Fruit fly (Drosophila melanogaster): ENCODE data around the gene indra.

Gene indra

DNA sequence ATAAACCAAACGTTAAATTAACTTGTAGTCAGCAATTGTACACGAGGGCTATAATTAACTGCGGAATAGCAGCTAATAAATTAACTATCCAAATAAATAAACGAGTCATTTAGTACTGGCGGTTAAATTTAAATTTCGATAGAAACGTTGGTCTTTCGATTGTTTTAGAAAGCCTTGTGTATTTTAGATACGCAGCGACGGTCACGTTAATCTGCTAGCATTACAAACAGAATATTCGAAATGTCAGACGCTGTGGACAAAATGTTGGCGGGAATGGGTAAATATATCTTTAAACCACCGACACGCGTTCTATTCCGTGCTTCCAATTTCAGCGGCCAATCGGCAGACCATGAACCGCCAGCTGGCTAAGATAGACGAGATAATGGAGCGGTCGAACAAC, 10.7 kb downstream of the indra start, which contains the start of gene msd1 (continued):
- TF ChIP-seq CG8924 (tag; optimal IDR thresholded peaks at IDR 0.05) (no peak), sug (tag; optimal IDR thresholded peaks at IDR 0.05) (no peak), nom (GFP tag; optimal IDR thresholded peaks at IDR 0.05) (no peak), CG18599 (GFP tag; optimal IDR thresholded peaks at IDR 0.05) (no peak), en (GFP tag; optimal IDR thresholded peaks at IDR 0.05) (no peak), inv (GFP tag; IDR thresholded peaks at IDR 0.05; ENCODE audit: partially characterized antibody) (no peak), CG14965 (GFP tag; optimal IDR thresholded peaks at IDR 0.05; ENCODE audit: borderline replicate concordance) (no peak), Aef1 (GFP tag; IDR thresholded peaks at IDR 0.05) (no peak), kni (GFP tag; optimal IDR thresholded peaks at IDR 0.05) (no peak), zf30C (GFP tag; optimal IDR thresholded peaks at IDR 0.05) (no peak), Dp (GFP tag; optimal IDR thresholded peaks at IDR 0.05) (peak; percentile 97), dm (GFP tag; optimal IDR thresholded peaks at IDR 0.05) (no peak), CG14710 (tag; optimal IDR thresholded peaks at IDR 0.05) (no peak), Med (GFP tag) (no peak), CG10654 (GFP tag; optimal IDR thresholded peaks at IDR 0.05) (no peak), trem (tag; optimal IDR thresholded peaks at IDR 0.05) (peak; percentile 3), gfzf (GFP tag; optimal IDR thresholded peaks at IDR 0.05) (peak; percentile 76), Oaz (GFP tag; IDR thresholded peaks at IDR 0.05) (no peak), CG17328 (GFP tag; IDR thresholded peaks at IDR 0.05) (no peak), Hr51 (GFP tag; optimal IDR thresholded peaks at IDR 0.05) (no peak), scrt (GFP tag; optimal IDR thresholded peaks at IDR 0.05) (no peak), chif (GFP tag; optimal IDR thresholded peaks at IDR 0.05) (no peak), BEAF-32 (GFP tag; optimal IDR thresholded peaks at IDR 0.05) (peak; percentile 32), sens (GFP tag) (peak; percentile 48), CG13123 (GFP tag; optimal IDR thresholded peaks at IDR 0.05) (no peak), Vsx1 (GFP tag; optimal IDR thresholded peaks at IDR 0.05) (no peak), emc (GFP tag; optimal IDR thresholded peaks at IDR 0.05) (no peak), sr (GFP tag; IDR thresholded peaks at IDR 0.05) (no peak), E2f2 (GFP tag; IDR thresholded peaks at IDR 0.05) (peak; percentile 97), Fer1 (GFP tag; optimal IDR thresholded peaks at IDR 0.05) (peak; percentile 7), nerfin-1 (tag; optimal IDR thresholded peaks at IDR 0.05) (no peak), CG16813 (GFP tag; IDR thresholded peaks at IDR 0.05; ENCODE audit: partially characterized antibody) (no peak), CG12299 (tag; optimal IDR thresholded peaks at IDR 0.05) (no peak), hb (GFP tag; IDR thresholded peaks at IDR 0.05; ENCODE audit: partially characterized antibody) (no peak), CG17802 (tag; optimal IDR thresholded peaks at IDR 0.05) (no peak), CG2199 (GFP tag; IDR thresholded peaks at IDR 0.05) (no peak), prd (optimal IDR thresholded peaks at IDR 0.05) (no peak), prd (GFP tag; IDR thresholded peaks at IDR 0.05) (no peak), Dref (GFP tag; IDR thresholded peaks at IDR 0.05) (peak; percentile 78), btn (GFP tag; optimal IDR thresholded peaks at IDR 0.05) (no peak), CG8944 (GFP tag; optimal IDR thresholded peaks at IDR 0.05) (no peak), Hr78 (GFP tag; optimal IDR thresholded peaks at IDR 0.05) (no peak), otp (GFP tag; IDR thresholded peaks at IDR 0.05) (no peak), CG4730 (GFP tag; IDR thresholded peaks at IDR 0.05) (no peak), Lpt (GFP tag; optimal IDR thresholded peaks at IDR 0.05) (no peak), Ada2b (GFP tag; IDR thresholded peaks at IDR 0.05) (no peak), Max (GFP tag; optimal IDR thresholded peaks at IDR 0.05) (no peak), PHDP (tag; optimal IDR thresholded peaks at IDR 0.05) (no peak), Opbp (GFP tag; IDR thresholded peaks at IDR 0.05; ENCODE audit: partially characterized antibody) (peak; percentile 38; the same call in 2 of the 3 replicates), NC2α (GFP tag; optimal IDR thresholded peaks at IDR 0.05) (no peak), CG13287 (GFP tag; IDR thresholded peaks at IDR 0.05; ENCODE audit: partially characterized antibody) (peak; percentile 59; the same call in 1 of the 2 replicates)

Measured in whole organism, embryonic.